Worm (Caenorhabditis elegans): ENCODE data around the gene mak-1.
A peak's percentile ranks its signal among the peaks of the same experiment; 100 is the strongest.

The mak-1 gene

ce11 chrII:8769375-8769774, 25.5 kb downstream of the mak-1 start:
- TF ChIP-seq dsc-1 (tag; optimal IDR thresholded peaks at IDR 0.05) (no peak), sptf-1 (tag; optimal IDR thresholded peaks at IDR 0.05) (no peak), nhr-84 (tag; optimal IDR thresholded peaks at IDR 0.05) (no peak), mep-1 (tag; optimal IDR thresholded peaks at IDR 0.05) (peak; percentile 36), dpl-1 (GFP tag; optimal IDR thresholded peaks at IDR 0.05) (peak in 1 of 3 experiments; percentile 4), rnt-1 (tag; optimal IDR thresholded peaks at IDR 0.05) (peak; percentile 11), lin-14 (GFP tag; optimal IDR thresholded peaks at IDR 0.05) (peak; percentile 60), ceh-82 (tag; optimal IDR thresholded peaks at IDR 0.05) (peak in 1 of 3 experiments; percentile 7), nhr-77 (tag; optimal IDR thresholded peaks at IDR 0.05) (no peak), elt-3 (tag; optimal IDR thresholded peaks at IDR 0.05) (no peak), F16B12.6 (tag; optimal IDR thresholded peaks at IDR 0.05) (peak; percentile 18), lin-35 (GFP tag; optimal IDR thresholded peaks at IDR 0.05) (peak in 1 of 2 experiments; percentile 35), ztf-11 (tag; optimal IDR thresholded peaks at IDR 0.05) (no peak), lin-39 (tag; optimal IDR thresholded peaks at IDR 0.05) (no peak), nhr-20 (tag; optimal IDR thresholded peaks at IDR 0.05) (peak; percentile 12), skn-1 (tag; optimal IDR thresholded peaks at IDR 0.05) (no peak), mef-2 (tag; optimal IDR thresholded peaks at IDR 0.05) (no peak), blmp-1 (tag; optimal IDR thresholded peaks at IDR 0.05) (peak; percentile 18), lsy-2 (tag; optimal IDR thresholded peaks at IDR 0.05) (peak in 1 of 2 experiments; percentile 36), pqm-1 (tag; optimal IDR thresholded peaks at IDR 0.05) (no peak), snu-23 (GFP tag; optimal IDR thresholded peaks at IDR 0.05) (peak; percentile 31), efl-1 (optimal IDR thresholded peaks at IDR 0.05) (peak in 1 of 2 experiments; percentile 15), efl-1 (GFP tag; optimal IDR thresholded peaks at IDR 0.05 in 1 of 2) (peak in 1 of 2 experiments; percentile 57)

ce11 chrII:8770675-8771074, 26.8 kb downstream of the mak-1 start, which contains the start of gene let-19:
Gene let-19 (plus strand): TSS chrII:8770975.
- TF ChIP-seq Y116A8C.19 (tag; optimal IDR thresholded peaks at IDR 0.05; ENCODE audit: borderline replicate concordance): no peak

- TF ChIP-seq ets-5 (GFP tag; IDR thresholded peaks at IDR 0.05): no peak
- no peak for TF ChIP-seq vab-15 (tag; optimal IDR thresholded peaks at IDR 0.05)
- TF ChIP-seq pax-3 (tag; optimal IDR thresholded peaks at IDR 0.05): no peak
- no peak for TF ChIP-seq hlh-4 (tag; optimal IDR thresholded peaks at IDR 0.05)
- no peak for TF ChIP-seq xbp-1 (tag; optimal IDR thresholded peaks at IDR 0.05)
- no peak for TF ChIP-seq nhr-77 (tag; optimal IDR thresholded peaks at IDR 0.05)
- no peak for TF ChIP-seq unc-98 (GFP tag; IDR thresholded peaks at IDR 0.05)
- no peak for TF ChIP-seq Y116A8C.19 (tag; optimal IDR thresholded peaks at IDR 0.05; ENCODE audit: borderline replicate concordance)
- TF ChIP-seq nhr-84 (tag; optimal IDR thresholded peaks at IDR 0.05): no peak
- TF ChIP-seq fos-1 (tag; optimal IDR thresholded peaks at IDR 0.05): no peak
- TF ChIP-seq nhr-19 (GFP tag; conservative IDR thresholded peaks at IDR 0.05): no peak
- no peak for TF ChIP-seq unc-30 (tag; optimal IDR thresholded peaks at IDR 0.05)
These were observed 32.6 kb downstream of the mak-1 start for ce11 chrII:8776504-8776903.

ce11 chrII:8783451-8783967, 39.6 kb downstream of the mak-1 start, which contains the start of gene sgn-1:
Gene sgn-1 (minus strand): TSS chrII:8783670.
- peak; percentile 58 for TF ChIP-seq rnt-1 (tag; optimal IDR thresholded peaks at IDR 0.05)
- TF ChIP-seq Y116A8C.19 (tag; optimal IDR thresholded peaks at IDR 0.05; ENCODE audit: borderline replicate concordance): no peak
- TF ChIP-seq ceh-82 (tag; optimal IDR thresholded peaks at IDR 0.05): no peak
- TF ChIP-seq ets-5 (GFP tag; IDR thresholded peaks at IDR 0.05): no peak
- TF ChIP-seq lir-3 (tag; optimal IDR thresholded peaks at IDR 0.05; ENCODE audit: poor library complexity): no peak
- no peak for TF ChIP-seq ceh-63 (GFP tag; optimal IDR thresholded peaks at IDR 0.05)
- peak; percentile 24 for TF ChIP-seq dsc-1 (tag; optimal IDR thresholded peaks at IDR 0.05)
- no peak for TF ChIP-seq fos-1 (tag; optimal IDR thresholded peaks at IDR 0.05)
- TF ChIP-seq lin-14 (GFP tag; optimal IDR thresholded peaks at IDR 0.05): peak; percentile 39
- no peak for TF ChIP-seq nhr-84 (tag; optimal IDR thresholded peaks at IDR 0.05)
- TF ChIP-seq zip-4 (GFP tag; optimal IDR thresholded peaks at IDR 0.05): no peak
- peak; percentile 14 for TF ChIP-seq nhr-71 (tag; optimal IDR thresholded peaks at IDR 0.05)
- TF ChIP-seq pag-3 (tag; optimal IDR thresholded peaks at IDR 0.05; ENCODE audit: borderline replicate concordance, insufficient read depth): peak; percentile 17
